Worm (Caenorhabditis elegans): Measurements from ENCODE around the gene cest-33.

DNA sequence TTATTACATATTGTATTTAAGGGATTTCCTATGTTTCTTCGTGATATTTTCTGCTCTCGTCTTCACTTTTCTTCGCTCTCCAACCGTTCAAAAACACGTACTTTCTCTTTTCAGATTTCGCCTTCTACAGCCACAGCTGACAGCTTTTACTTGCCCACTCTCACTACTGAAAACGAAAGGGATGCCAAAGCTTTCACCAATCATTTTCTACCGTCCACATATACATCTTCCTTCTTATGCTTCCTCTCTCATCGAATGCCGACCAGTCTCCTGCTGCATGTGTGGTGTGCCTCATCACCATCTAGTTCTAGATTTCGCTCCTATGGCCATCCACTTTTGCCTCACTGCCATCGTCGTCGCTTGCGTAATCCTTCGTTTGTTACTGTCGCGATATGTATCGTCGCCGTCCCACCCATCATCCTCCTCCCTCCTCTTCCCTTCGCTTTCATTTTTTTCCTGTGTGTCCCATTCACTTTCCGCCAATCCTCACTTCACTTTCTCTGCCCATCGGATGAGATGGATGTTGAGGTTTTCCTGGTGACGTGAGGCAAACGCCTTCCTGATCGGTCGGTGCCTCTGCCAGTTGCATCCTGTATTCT lies 12.2 kb downstream of the cest-33 start:
- TF ChIP-seq fos-1 (tag; optimal IDR thresholded peaks at IDR 0.05) (no peak), nhr-23 (tag; optimal IDR thresholded peaks at IDR 0.05) (no peak), peb-1 (tag; optimal IDR thresholded peaks at IDR 0.05) (no peak)

Data from whole organism, L2 larva.